Worm (Caenorhabditis elegans) whole organism, L4 larva: ENCODE results near the gene usp-33.
A peak's percentile ranks its signal among the peaks of the same experiment; 100 is the strongest.

Source experiments
- D1046.2 ChIP-seq: fragments of 200-800 bp; sonication (Bioruptor generic); IDR thresholded peaks from 2 replicates; pipeline ENCODE4 v1.3.6; 2022; ENCODE audit warnings: missing genetic modification characterization, missing compliant biosample characterization
- T26A8.4 ChIP-seq: fragments of 200-800 bp; sonication (Bioruptor generic); IDR thresholded peaks from 2 replicates; pipeline ENCODE4 v1.3.6; 2022; ENCODE audit warnings: missing genetic modification characterization, missing compliant biosample characterization
- Y105C5A.15 ChIP-seq: fragments of 200-800 bp; sonication (Bioruptor generic); IDR thresholded peaks from 2 replicates; pipeline ENCODE4 v1.3.6; 2022; ENCODE audit warnings: missing genetic modification characterization, missing compliant biosample characterization
- Y5F2A.4 ChIP-seq: fragments of 200-800 bp; sonication (Bioruptor generic); optimal IDR thresholded peaks from 2 replicates; lab custom pipeline; 2018; ENCODE audit warnings: mild to moderate bottlenecking, missing genetic modification characterization, missing compliant biosample characterization
- Y75B8A.6 ChIP-seq: fragments of 200-800 bp; sonication (Bioruptor generic); IDR thresholded peaks from 2 replicates; pipeline ENCODE4 v1.3.6; 2022; ENCODE audit warnings: missing genetic modification reagents, missing genetic modification characterization, missing compliant biosample characterization
- ZK337.2 ChIP-seq: fragments of 200-800 bp; sonication (Bioruptor generic); IDR thresholded peaks from 2 replicates; pipeline ENCODE4 v1.3.6; 2022; ENCODE audit warnings: missing genetic modification reagents, missing genetic modification characterization, missing compliant biosample characterization
- aha-1 ChIP-seq: fragments of 150-350 bp; peaks from one replicate; lab custom pipeline; 2014; ENCODE audit warnings: missing biosample characterization, missing genetic modification characterization
- ceh-20 ChIP-seq: fragments of 200-800 bp; sonication (Bioruptor generic); IDR thresholded peaks from 2 replicates; pipeline ENCODE4 v1.3.6; 2022; ENCODE audit warnings: missing genetic modification reagents, missing genetic modification characterization, missing compliant biosample characterization
- ceh-28 ChIP-seq: fragments of 150-350 bp; optimal IDR thresholded peaks from 2 replicates; lab custom pipeline; 2014; ENCODE audit warnings: missing biosample characterization, missing genetic modification reagents, missing genetic modification characterization
- ceh-32 ChIP-seq: sonication (generic microtip); optimal IDR thresholded peaks from 2 replicates; lab custom pipeline; 2016; ENCODE audit warnings: mild to moderate bottlenecking, missing genetic modification characterization, missing compliant biosample characterization; ENCODE audit not compliant: poor library complexity
- ceh-44 ChIP-seq: fragments of 200-800 bp; sonication (Bioruptor generic); IDR thresholded peaks from 2 replicates; pipeline ENCODE4 v1.3.6; 2022; ENCODE audit warnings: missing genetic modification reagents, missing genetic modification characterization, missing compliant biosample characterization
- ctbp-1 ChIP-seq: fragments of 200-800 bp; sonication (Bioruptor generic); IDR thresholded peaks from 2 replicates; pipeline ENCODE4 v1.3.6; 2022; ENCODE audit warnings: missing genetic modification reagents, missing genetic modification characterization, missing compliant biosample characterization
- daf-16 ChIP-seq, 3 experiments: sonication (generic microtip); optimal IDR thresholded peaks; 2 replicates each; lab custom pipeline; 2016 to 2017; ENCODE audit warnings: missing genetic modification characterization in 3 of 3, missing genetic modification reagents in 3 of 3, mild to moderate bottlenecking in 2 of 3, missing compliant biosample characterization in 2 of 3, missing biosample characterization in 1 of 3, moderate library complexity in 1 of 3
- dmd-6 ChIP-seq: fragments of 200-800 bp; sonication (Bioruptor generic); IDR thresholded peaks from 2 replicates; pipeline ENCODE4 v1.3.6; 2022; ENCODE audit warnings: missing genetic modification reagents, missing genetic modification characterization, missing compliant biosample characterization
- dmd-8 ChIP-seq: fragments of 200-800 bp; sonication (Bioruptor generic); IDR thresholded peaks from 2 replicates; pipeline ENCODE4 v1.3.6; 2022; ENCODE audit warnings: missing genetic modification characterization, missing compliant biosample characterization
- dve-1 ChIP-seq: sonication (generic microtip); optimal IDR thresholded peaks from 2 replicates; lab custom pipeline; 2017; ENCODE audit warnings: antibody characterized with exemption, mild to moderate bottlenecking, missing genetic modification characterization, missing compliant biosample characterization; ENCODE audit not compliant: insufficient read depth
- egl-27 ChIP-seq: sonication (generic microtip); optimal IDR thresholded peaks from 3 replicates; lab custom pipeline; 2017; ENCODE audit warnings: missing biosample characterization, missing genetic modification reagents, missing genetic modification characterization
- egl-43 ChIP-seq: fragments of 200-800 bp; sonication (Bioruptor generic); IDR thresholded peaks from 2 replicates; pipeline ENCODE4 v1.3.6; 2022; ENCODE audit warnings: missing genetic modification reagents, missing genetic modification characterization, missing compliant biosample characterization
- fos-1 ChIP-seq: fragments of 150-350 bp; optimal IDR thresholded peaks from 2 replicates; lab custom pipeline; 2014; ENCODE audit warnings: missing biosample characterization, missing genetic modification characterization
- hlh-11 ChIP-seq: fragments of 200-800 bp; sonication (Bioruptor generic); optimal IDR thresholded peaks from 2 replicates; lab custom pipeline; 2018; ENCODE audit warnings: mild to moderate bottlenecking, missing genetic modification characterization, missing compliant biosample characterization
- hlh-30 ChIP-seq: sonication (generic microtip); optimal IDR thresholded peaks from 2 replicates; lab custom pipeline; 2017; ENCODE audit warnings: antibody characterized with exemption, mild to moderate bottlenecking, missing genetic modification characterization, missing compliant biosample characterization; ENCODE audit not compliant: insufficient read depth
- jun-1 ChIP-seq: fragments of 150-350 bp; optimal IDR thresholded peaks from 2 replicates; lab custom pipeline; 2014; ENCODE audit warnings: missing biosample characterization, missing genetic modification reagents, missing genetic modification characterization
- lin-1 ChIP-seq: fragments of 200-800 bp; sonication (Bioruptor generic); IDR thresholded peaks from 2 replicates; pipeline ENCODE4 v1.3.6; 2022; ENCODE audit warnings: missing genetic modification reagents, missing genetic modification characterization, missing compliant biosample characterization
- lin-13 ChIP-seq: fragments of 150-350 bp; optimal IDR thresholded peaks from 2 replicates; lab custom pipeline; 2014; ENCODE audit warnings: missing biosample characterization, missing genetic modification reagents, missing genetic modification characterization
- lin-38 ChIP-seq: fragments of 200-800 bp; sonication (Bioruptor generic); IDR thresholded peaks from 2 replicates; pipeline ENCODE4 v1.3.6; 2022; ENCODE audit warnings: missing genetic modification reagents, missing genetic modification characterization, missing compliant biosample characterization
- lsy-2 ChIP-seq, 2 experiments: fragments of 150-350 bp in 1 of 2; sonication (generic microtip) in 1 of 2; optimal IDR thresholded peaks; 2 replicates each; lab custom pipeline; 2014 to 2017; ENCODE audit warnings: missing biosample characterization in 2 of 2, missing genetic modification characterization in 2 of 2
- madf-5 ChIP-seq, 2 experiments: fragments of 200-800 bp; sonication (Bioruptor generic); IDR thresholded peaks; 2 replicates each; pipeline ENCODE4 v1.3.6; 2022; ENCODE audit warnings: missing compliant biosample characterization in 2 of 2, missing genetic modification characterization in 2 of 2
- mep-1 ChIP-seq: fragments of 150-350 bp; sonication (generic microtip); optimal IDR thresholded peaks from 3 replicates; lab custom pipeline; 2014; ENCODE audit warnings: missing biosample characterization, missing genetic modification characterization
- mes-2 ChIP-seq: sonication (generic microtip); optimal IDR thresholded peaks from 2 replicates; lab custom pipeline; 2016; ENCODE audit warnings: missing genotype, mild to moderate bottlenecking, missing genetic modification characterization, missing compliant biosample characterization; ENCODE audit not compliant: poor library complexity, severe bottlenecking
- nhr-102 ChIP-seq: sonication (generic microtip); optimal IDR thresholded peaks from 2 replicates; lab custom pipeline; 2016; ENCODE audit warnings: mild to moderate bottlenecking, missing genetic modification characterization, moderate library complexity, missing compliant biosample characterization
- nhr-111 ChIP-seq: fragments of 200-800 bp; sonication (Bioruptor generic); optimal IDR thresholded peaks from 2 replicates; lab custom pipeline; 2018; ENCODE audit warnings: mild to moderate bottlenecking, missing genetic modification characterization, missing compliant biosample characterization
- nhr-28 ChIP-seq: fragments of 150-350 bp; optimal IDR thresholded peaks from 2 replicates; lab custom pipeline; 2014; ENCODE audit warnings: missing biosample characterization, missing genetic modification characterization
- nhr-41 ChIP-seq: fragments of 200-800 bp; sonication (Bioruptor generic); IDR thresholded peaks from 2 replicates; pipeline ENCODE4 v1.3.6; 2022; ENCODE audit warnings: missing genetic modification reagents, missing genetic modification characterization, missing compliant biosample characterization
- nhr-48 ChIP-seq: sonication (generic microtip); optimal IDR thresholded peaks from 2 replicates; lab custom pipeline; 2016; ENCODE audit warnings: mild to moderate bottlenecking, missing genetic modification characterization, missing compliant biosample characterization
- pha-4 ChIP-seq, 2 experiments: fragments of 150-350 bp in 1 of 2; fragments of 200-800 bp in 1 of 2; sonication (Bioruptor generic) in 1 of 2; IDR thresholded peaks in 1 of 2; optimal IDR thresholded peaks in 1 of 2; 2 replicates each; pipeline versions ENCODE4 v1.3.6 to Lab custom; 2014 to 2022; ENCODE audit warnings: missing genetic modification characterization in 2 of 2, missing genetic modification reagents in 2 of 2, missing biosample characterization in 1 of 2, missing compliant biosample characterization in 1 of 2
- rbr-2 ChIP-seq: sonication (generic microtip); optimal IDR thresholded peaks from 2 replicates; lab custom pipeline; 2016; ENCODE audit warnings: missing genotype, missing genetic modification characterization, missing compliant biosample characterization
- set-16 ChIP-seq: fragments of 200-800 bp; sonication (Bioruptor generic); IDR thresholded peaks from 2 replicates; pipeline ENCODE4 v1.3.6; 2022; ENCODE audit warnings: missing genetic modification reagents, missing genetic modification characterization, missing compliant biosample characterization
- snpc-1.2 ChIP-seq: fragments of 200-800 bp; sonication (Bioruptor generic); IDR thresholded peaks from 2 replicates; pipeline ENCODE4 v1.3.6; 2022; ENCODE audit warnings: missing genetic modification reagents, missing genetic modification characterization, missing compliant biosample characterization
- snpc-4 ChIP-seq: fragments of 150-350 bp; optimal IDR thresholded peaks from 2 replicates; lab custom pipeline; 2014; ENCODE audit warnings: missing biosample characterization, missing genetic modification characterization
- spr-3 ChIP-seq: fragments of 200-800 bp; sonication (Bioruptor generic); optimal IDR thresholded peaks from 2 replicates; lab custom pipeline; 2018; ENCODE audit warnings: mild to moderate bottlenecking, missing genetic modification characterization, missing compliant biosample characterization
- tra-1 ChIP-seq: fragments of 200-800 bp; sonication (Bioruptor generic); IDR thresholded peaks from 2 replicates; pipeline ENCODE4 v1.3.6; 2022; ENCODE audit warnings: missing genetic modification reagents, missing genetic modification characterization, missing compliant biosample characterization
- vab-7 ChIP-seq: fragments of 200-800 bp; sonication (Bioruptor generic); IDR thresholded peaks from 2 replicates; pipeline ENCODE4 v1.3.6; 2022; ENCODE audit warnings: missing genetic modification reagents, missing genetic modification characterization, missing compliant biosample characterization
- zag-1 ChIP-seq: fragments of 150-350 bp; optimal IDR thresholded peaks from 2 replicates; lab custom pipeline; 2014; ENCODE audit warnings: missing biosample characterization, missing genetic modification characterization
- zfp-2 ChIP-seq: sonication (generic microtip); optimal IDR thresholded peaks from 2 replicates; lab custom pipeline; 2016; ENCODE audit warnings: mild to moderate bottlenecking, missing genetic modification characterization, missing compliant biosample characterization
- zfp-3 ChIP-seq: fragments of 200-800 bp; sonication (Bioruptor generic); conservative IDR thresholded peaks from 2 replicates; pipeline ENCODE4 v1.3.6; 2022; ENCODE audit warnings: missing genetic modification reagents, missing genetic modification characterization, missing compliant biosample characterization
- zip-11 ChIP-seq: fragments of 200-800 bp; sonication (Bioruptor generic); IDR thresholded peaks from 2 replicates; pipeline ENCODE4 v1.3.6; 2022; ENCODE audit warnings: missing genetic modification characterization, missing compliant biosample characterization
- zip-2 ChIP-seq: fragments of 150-350 bp; optimal IDR thresholded peaks from 2 replicates; lab custom pipeline; 2014; ENCODE audit warnings: missing biosample characterization, missing genetic modification characterization

usp-33 gene

DNA sequence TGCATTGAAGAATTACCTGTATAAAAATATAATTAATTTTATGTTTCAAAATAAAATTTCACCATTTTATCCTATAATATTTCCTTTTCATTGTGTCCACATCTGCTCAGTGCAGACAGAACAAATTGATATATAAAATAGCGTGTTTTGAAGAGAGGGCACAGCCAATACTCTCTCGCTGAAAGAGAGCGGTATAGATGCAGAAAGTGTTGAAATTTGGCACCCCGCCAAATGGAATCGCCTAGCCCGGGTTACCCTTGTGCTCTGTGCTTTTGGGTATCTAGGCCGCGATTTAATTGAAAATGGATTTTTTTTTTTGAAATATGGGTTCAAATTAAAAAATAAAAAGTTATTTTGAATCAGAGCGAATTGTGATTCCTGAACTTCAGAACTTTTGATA lies 26.0 kb downstream of the usp-33 start (continued):
- TF ChIP-seq rbr-2 (tag; lab: Kevin White, UChicago) (no peak), zip-11 (GFP tag; lab: Robert Waterston, UW) (no peak), zfp-2 (tag; lab: Kevin White, UChicago) (no peak), nhr-41 (no peak), daf-16 (GFP tag; optimal IDR thresholded peaks at IDR 0.05; lab: Kevin White, UChicago) (no peak), daf-16 (tag; optimal IDR thresholded peaks at IDR 0.05; lab: Kevin White, UChicago) (peak; percentile 4), zip-2 (tag; lab: Kevin White, UChicago) (no peak), set-16 (no peak), spr-3 (no peak), vab-7 (GFP tag; lab: Robert Waterston, UW) (no peak), aha-1 (peak; percentile 57), nhr-111 (GFP tag; lab: Kevin White, UChicago) (no peak), ceh-20 (GFP tag; lab: Robert Waterston, UW) (no peak), mep-1 (tag; lab: Kevin White, UChicago) (peak; percentile 22), dmd-6 (GFP tag; lab: Robert Waterston, UW) (0 out of 2 replicates have a peak, but pooled peaks have one; percentile 17), ceh-44 (GFP tag; lab: Robert Waterston, UW) (no peak), snpc-4 (no peak), lsy-2 (tag; optimal IDR thresholded peaks at IDR 0.05; lab: Kevin White, UChicago) (peak in 1 of 2 experiments; percentile 43), egl-43 (GFP tag; lab: Robert Waterston, UW) (no peak)

DNA sequence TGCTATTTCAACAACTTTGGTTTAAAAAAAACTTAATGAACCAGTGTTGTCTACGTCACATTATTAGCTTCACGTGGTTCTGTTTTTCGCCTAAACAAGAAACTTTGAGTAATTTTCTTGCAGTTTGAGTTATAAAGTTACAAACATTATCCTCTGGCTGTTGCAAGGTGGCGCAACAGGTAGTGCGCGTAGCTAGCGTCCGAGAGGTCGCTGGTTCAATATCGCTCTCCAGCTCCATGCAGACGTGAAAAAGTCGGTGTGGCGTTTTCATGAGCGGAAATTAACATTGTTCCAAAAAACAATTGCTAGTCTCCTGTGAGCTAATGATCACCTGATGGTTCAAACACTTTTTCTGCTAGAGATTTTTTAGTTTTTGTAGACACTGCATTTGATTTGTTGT lies 28.1 kb downstream of the usp-33 start:
- TF ChIP-seq egl-43 (GFP tag; lab: Robert Waterston, UW) (peak; percentile 75), hlh-11 (tag; lab: Kevin White, UChicago) (peak; percentile 32), egl-27 (tag; lab: Kevin White, UChicago) (no peak), lsy-2 (tag; optimal IDR thresholded peaks at IDR 0.05; lab: Kevin White, UChicago) (no peak), jun-1 (tag; lab: Kevin White, UChicago) (no peak), fos-1 (no peak), D1046.2 (GFP tag; lab: Robert Waterston, UW) (no peak), nhr-48 (tag; lab: Kevin White, UChicago) (peak; percentile 30), zip-11 (GFP tag; lab: Robert Waterston, UW) (no peak), rbr-2 (tag; lab: Kevin White, UChicago) (no peak), snpc-1.2 (GFP tag; lab: Robert Waterston, UW) (peak; percentile 68), ctbp-1 (GFP tag; lab: Robert Waterston, UW) (0 out of 2 replicates have a peak, but pooled peaks have one; percentile 19), zag-1 (no peak), ceh-32 (no peak), vab-7 (GFP tag; lab: Robert Waterston, UW) (peak; percentile 61; the same call in 1 of the 2 replicates), T26A8.4 (GFP tag; lab: Robert Waterston, UW) (peak; percentile 36; the same call in 1 of the 2 replicates), lin-1 (GFP tag; lab: Robert Waterston, UW) (no peak), madf-5 (GFP tag; IDR thresholded peaks at IDR 0.05; lab: Robert Waterston, UW) (no peak), Y75B8A.6 (GFP tag; lab: Robert Waterston, UW) (no peak), nhr-102 (tag; lab: Kevin White, UChicago) (no peak), dmd-6 (GFP tag; lab: Robert Waterston, UW) (peak; percentile 52), zfp-3 (0 out of 2 replicates have a peak, but pooled peaks have one; percentile 48), nhr-28 (tag; lab: Kevin White, UChicago) (no peak), ZK337.2 (GFP tag; lab: Robert Waterston, UW) (no peak), Y5F2A.4 (GFP tag; lab: Kevin White, UChicago) (no peak), dmd-8 (GFP tag; lab: Robert Waterston, UW) (no peak), lin-38 (peak; percentile 46), hlh-30 (tag; lab: Kevin White, UChicago) (peak; percentile 48), ceh-20 (GFP tag; lab: Robert Waterston, UW) (0 out of 2 replicates have a peak, but pooled peaks have one; percentile 33), nhr-111 (GFP tag; lab: Kevin White, UChicago) (no peak), Y105C5A.15 (GFP tag; lab: Robert Waterston, UW) (0 out of 2 replicates have a peak, but pooled peaks have one; percentile 48), ceh-28 (tag; lab: Kevin White, UChicago) (no peak), mes-2 (tag; lab: Kevin White, UChicago) (peak; percentile 46), tra-1 (0 out of 2 replicates have a peak, but pooled peaks have one; percentile 21), pha-4 (GFP tag; IDR thresholded peaks at IDR 0.05; lab: Robert Waterston, UW) (peak; percentile 68; the same call in 1 of the 2 replicates), pha-4 (tag; optimal IDR thresholded peaks at IDR 0.05; lab: Kevin White, UChicago) (no peak), dve-1 (peak; percentile 72), lin-13 (GFP tag; lab: Kevin White, UChicago) (peak; percentile 17)
